Worm (Caenorhabditis elegans): ENCODE results near the gene F53E10.5.

DNA sequence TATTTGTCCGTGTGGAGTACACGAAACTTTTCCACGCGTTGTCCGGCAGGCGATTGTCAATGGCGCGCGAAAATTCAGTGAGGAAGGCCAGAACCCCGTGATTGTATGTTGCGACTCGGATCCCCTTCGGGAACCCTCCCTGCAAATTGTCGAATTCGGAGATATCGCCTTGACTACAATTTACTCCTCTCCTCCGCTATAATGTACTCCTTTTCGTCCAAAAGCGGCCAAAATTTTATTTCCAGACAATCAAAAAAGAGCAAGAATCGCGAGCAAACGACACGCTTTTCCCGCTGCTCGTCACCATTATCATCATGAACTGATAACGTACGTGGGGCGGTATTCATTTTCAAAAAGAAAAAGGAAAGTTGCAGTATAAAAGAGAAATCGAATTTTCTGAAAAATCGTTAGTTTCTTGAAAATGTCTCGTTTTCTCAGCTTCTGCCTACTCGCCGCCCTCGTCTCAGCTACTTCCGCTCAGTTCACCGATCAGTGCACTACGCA lies 6.5 kb downstream of the F53E10.5 start, which contains the start of gene irg-3:
- TF ChIP-seq fos-1 (tag; optimal IDR thresholded peaks at IDR 0.05) (no peak), skn-1 (tag; optimal IDR thresholded peaks at IDR 0.05) (no peak), nhr-237 (tag; optimal IDR thresholded peaks at IDR 0.05) (no peak), php-3 (GFP tag; IDR thresholded peaks at IDR 0.05) (no peak), pha-4 (GFP tag; IDR thresholded peaks at IDR 0.05) (no peak), pha-4 (tag; optimal IDR thresholded peaks at IDR 0.05) (no peak), ama-1 (optimal IDR thresholded peaks at IDR 0.05) (no peak), R02D3.7 (tag; optimal IDR thresholded peaks at IDR 0.05) (no peak)

Data from whole organism, L4 larva.